Worm (Caenorhabditis elegans) whole organism, L2 larva: ENCODE data around the gene fic-1.

Source experiments
- C34F6.9 ChIP-seq: fragments of 150-350 bp; optimal IDR thresholded peaks from 2 replicates; lab custom pipeline; 2014; ENCODE audit warnings: missing biosample characterization, missing genetic modification characterization
- F13H6.1 ChIP-seq: sonication (generic microtip); optimal IDR thresholded peaks from 2 replicates; lab custom pipeline; 2016; ENCODE audit warnings: missing genetic modification characterization, missing compliant biosample characterization
- R02D3.7 ChIP-seq: fragments of 150-350 bp; optimal IDR thresholded peaks from 2 replicates; lab custom pipeline; 2014; ENCODE audit warnings: missing biosample characterization, missing genetic modification characterization
- ZK546.5 ChIP-seq: sonication (generic microtip); optimal IDR thresholded peaks from 2 replicates; lab custom pipeline; 2017; ENCODE audit warnings: missing biosample characterization, missing genetic modification characterization
- alr-1 ChIP-seq: fragments of 150-350 bp; optimal IDR thresholded peaks from 2 replicates; lab custom pipeline; 2014; ENCODE audit warnings: missing biosample characterization, missing genetic modification characterization
- aly-2 ChIP-seq: fragments of 150-350 bp; optimal IDR thresholded peaks from 2 replicates; lab custom pipeline; 2014; ENCODE audit warnings: missing biosample characterization, missing genetic modification characterization
- ama-1 ChIP-seq: fragments of 150-350 bp; optimal IDR thresholded peaks from 2 replicates; lab custom pipeline; 2018; ENCODE audit warnings: inconsistent platforms
- blmp-1 ChIP-seq: sonication (generic microtip); optimal IDR thresholded peaks from 2 replicates; lab custom pipeline; 2017; ENCODE audit warnings: missing genetic modification characterization, mild to moderate bottlenecking, missing compliant biosample characterization, antibody characterized with exemption, moderate library complexity; ENCODE audit not compliant: insufficient read depth
- ceh-16 ChIP-seq: fragments of 150-350 bp; optimal IDR thresholded peaks from 2 replicates; lab custom pipeline; 2014; ENCODE audit warnings: missing biosample characterization, missing genetic modification characterization
- crh-2 ChIP-seq: sonication (generic microtip); optimal IDR thresholded peaks from 2 replicates; lab custom pipeline; 2017; ENCODE audit warnings: missing biosample characterization, missing genetic modification characterization
- dmd-4 ChIP-seq: sonication (generic microtip); optimal IDR thresholded peaks from 2 replicates; lab custom pipeline; 2017; ENCODE audit warnings: missing biosample characterization, missing genetic modification characterization
- egl-27 ChIP-seq: sonication (generic microtip); optimal IDR thresholded peaks from 3 replicates; lab custom pipeline; 2017; ENCODE audit warnings: missing biosample characterization, missing genetic modification reagents, missing genetic modification characterization
- elt-3 ChIP-seq: sonication (generic microtip); optimal IDR thresholded peaks from 2 replicates; lab custom pipeline; 2017; ENCODE audit warnings: missing biosample characterization, missing genetic modification characterization
- fos-1 ChIP-seq: fragments of 150-350 bp; optimal IDR thresholded peaks from 2 replicates; lab custom pipeline; 2014; ENCODE audit warnings: missing biosample characterization, missing genetic modification characterization
- lin-13 ChIP-seq: fragments of 150-350 bp; optimal IDR thresholded peaks from 2 replicates; lab custom pipeline; 2014; ENCODE audit warnings: missing biosample characterization, missing genetic modification reagents, missing genetic modification characterization
- lin-39 ChIP-seq: fragments of 150-350 bp; optimal IDR thresholded peaks from 2 replicates; lab custom pipeline; 2014; ENCODE audit warnings: missing biosample characterization, missing genetic modification reagents, missing genetic modification characterization
- lsy-2 ChIP-seq, 2 experiments: fragments of 150-350 bp in 1 of 2; sonication (generic microtip) in 1 of 2; optimal IDR thresholded peaks; 2 replicates each; lab custom pipeline; 2014 to 2017; ENCODE audit warnings: missing biosample characterization in 2 of 2, missing genetic modification characterization in 2 of 2
- mab-5 ChIP-seq: fragments of 150-350 bp; optimal IDR thresholded peaks from 2 replicates; lab custom pipeline; 2014; ENCODE audit warnings: missing biosample characterization, missing genetic modification characterization
- mbf-1 ChIP-seq: sonication (generic microtip); optimal IDR thresholded peaks from 2 replicates; lab custom pipeline; 2017; ENCODE audit warnings: missing biosample characterization, missing genetic modification characterization
- mdl-1 ChIP-seq, 2 experiments: fragments of 150-350 bp in 1 of 2; sonication (generic microtip) in 1 of 2; optimal IDR thresholded peaks; 2 replicates each; lab custom pipeline; 2017; ENCODE audit warnings: missing biosample characterization in 2 of 2, missing genetic modification characterization in 2 of 2
- nhr-10 ChIP-seq: sonication (generic microtip); optimal IDR thresholded peaks from 2 replicates; lab custom pipeline; 2017; ENCODE audit warnings: missing biosample characterization, missing genetic modification characterization
- nhr-11 ChIP-seq: fragments of 150-350 bp; optimal IDR thresholded peaks from 2 replicates; lab custom pipeline; 2014; ENCODE audit warnings: missing biosample characterization, missing genetic modification characterization
- nhr-12 ChIP-seq: fragments of 150-350 bp; optimal IDR thresholded peaks from 2 replicates; lab custom pipeline; 2014; ENCODE audit warnings: missing biosample characterization, missing genetic modification characterization
- nhr-129 ChIP-seq: fragments of 150-350 bp; optimal IDR thresholded peaks from 2 replicates; lab custom pipeline; 2014; ENCODE audit warnings: missing biosample characterization, missing genetic modification characterization
- nhr-21 ChIP-seq: fragments of 150-350 bp; optimal IDR thresholded peaks from 2 replicates; lab custom pipeline; 2014; ENCODE audit warnings: missing biosample characterization, missing genetic modification characterization
- nhr-23 ChIP-seq: fragments of 150-350 bp; optimal IDR thresholded peaks from 2 replicates; lab custom pipeline; 2014; ENCODE audit warnings: missing biosample characterization, missing genetic modification reagents, missing genetic modification characterization
- nhr-237 ChIP-seq: fragments of 150-350 bp; optimal IDR thresholded peaks from 2 replicates; lab custom pipeline; 2014; ENCODE audit warnings: missing biosample characterization, missing genetic modification characterization
- nhr-25 ChIP-seq: fragments of 150-350 bp; sonication (generic microtip); optimal IDR thresholded peaks from 3 replicates; lab custom pipeline; 2014; ENCODE audit warnings: missing biosample characterization, missing genetic modification characterization
- nhr-6 ChIP-seq: fragments of 150-350 bp; optimal IDR thresholded peaks from 2 replicates; lab custom pipeline; 2014; ENCODE audit warnings: missing biosample characterization, missing genetic modification characterization
- nhr-77 ChIP-seq: fragments of 150-350 bp; optimal IDR thresholded peaks from 2 replicates; lab custom pipeline; 2014; ENCODE audit warnings: missing biosample characterization, missing genetic modification characterization
- peb-1 ChIP-seq: fragments of 150-350 bp; optimal IDR thresholded peaks from 2 replicates; lab custom pipeline; 2014; ENCODE audit warnings: missing biosample characterization, missing genetic modification characterization
- sem-4 ChIP-seq: fragments of 150-350 bp; optimal IDR thresholded peaks from 2 replicates; lab custom pipeline; 2014; ENCODE audit warnings: missing biosample characterization, missing genetic modification reagents, missing genetic modification characterization
- skn-1 ChIP-seq: sonication (generic microtip); optimal IDR thresholded peaks from 2 replicates; lab custom pipeline; 2017; ENCODE audit warnings: missing biosample characterization, missing genetic modification characterization
- sma-3 ChIP-seq: sonication (generic microtip); optimal IDR thresholded peaks from 2 replicates; lab custom pipeline; 2016; ENCODE audit warnings: missing genetic modification reagents, missing genetic modification characterization, missing compliant biosample characterization
- sma-9 ChIP-seq, 2 experiments: fragments of 150-350 bp in 1 of 2; sonication (generic microtip) in 1 of 2; optimal IDR thresholded peaks; 2 replicates each; lab custom pipeline; 2014 to 2016; ENCODE audit warnings: missing genetic modification characterization in 2 of 2, mild to moderate bottlenecking in 1 of 2, missing biosample characterization in 1 of 2, missing compliant biosample characterization in 1 of 2, missing genetic modification reagents in 1 of 2, moderate library complexity in 1 of 2
- snpc-4 ChIP-seq: fragments of 150-350 bp; optimal IDR thresholded peaks from 2 replicates; lab custom pipeline; 2014; ENCODE audit warnings: missing biosample characterization, missing genetic modification characterization
- unc-39 ChIP-seq: fragments of 150-350 bp; optimal IDR thresholded peaks from 2 replicates; lab custom pipeline; 2014; ENCODE audit warnings: missing biosample characterization, missing genetic modification characterization
- unc-55 ChIP-seq: fragments of 150-350 bp; sonication (generic microtip); optimal IDR thresholded peaks from 3 replicates; lab custom pipeline; 2014; ENCODE audit warnings: missing biosample characterization, missing genetic modification reagents, missing genetic modification characterization
- unc-62 ChIP-seq: fragments of 150-350 bp; optimal IDR thresholded peaks from 2 replicates; lab custom pipeline; 2014; ENCODE audit warnings: missing biosample characterization, missing genetic modification reagents, missing genetic modification characterization
- zag-1 ChIP-seq: fragments of 150-350 bp; optimal IDR thresholded peaks from 2 replicates; lab custom pipeline; 2014; ENCODE audit warnings: missing biosample characterization, missing genetic modification characterization
- ztf-11 ChIP-seq: sonication (generic microtip); optimal IDR thresholded peaks from 2 replicates; lab custom pipeline; 2017; ENCODE audit warnings: missing biosample characterization, missing genetic modification characterization
- ztf-4 ChIP-seq: fragments of 150-350 bp; optimal IDR thresholded peaks from 2 replicates; lab custom pipeline; 2014; ENCODE audit warnings: missing biosample characterization, missing genetic modification characterization

Gene fic-1

DNA sequence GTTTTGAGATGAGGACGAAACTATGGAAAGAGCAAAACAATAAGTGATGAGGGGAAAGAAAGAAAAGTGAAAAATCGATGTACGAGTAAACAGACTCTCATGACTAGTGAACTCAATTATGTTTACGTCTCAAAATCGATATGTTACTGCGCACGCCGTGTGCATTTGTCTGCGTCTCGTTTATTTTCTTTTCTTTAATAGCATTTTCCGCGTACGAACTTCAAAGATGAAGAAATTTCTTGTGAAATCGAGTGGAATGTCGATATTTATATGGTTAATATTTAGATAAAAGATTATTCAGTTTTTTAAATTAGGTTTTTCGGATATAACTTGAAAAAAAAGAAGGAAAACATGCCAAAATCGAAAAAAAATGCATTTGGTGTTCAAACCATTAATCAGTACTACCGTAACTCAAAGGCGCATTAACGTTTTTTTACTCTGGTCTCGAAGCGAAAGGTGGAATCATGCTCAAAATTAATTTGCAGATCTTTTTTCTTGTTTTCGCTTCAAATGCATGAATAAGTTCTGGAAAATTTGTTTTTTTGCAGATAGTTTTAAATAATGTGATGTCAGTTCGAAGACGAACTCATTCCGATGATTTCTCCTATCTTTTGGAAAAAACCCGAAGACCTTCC is at the start of gene fic-1:
fic-1 (plus strand) TSS at position 549 of the 635 bp plus-strand sequence.
- TF ChIP-seq ztf-4 (peak; percentile 63), mbf-1 (tag; lab: Kevin White, UChicago) (no peak), C34F6.9 (peak; percentile 92), F13H6.1 (peak; percentile 44), sma-9 (GFP tag; optimal IDR thresholded peaks at IDR 0.05; lab: Kevin White, UChicago) (peak; percentile 84), sma-9 (tag; optimal IDR thresholded peaks at IDR 0.05; lab: Kevin White, UChicago) (no peak), ama-1 (lab: Kevin White, UChicago) (peak; percentile 24), nhr-129 (peak; percentile 81), nhr-77 (tag; lab: Kevin White, UChicago) (no peak), nhr-10 (no peak), nhr-237 (no peak), unc-39 (tag; lab: Kevin White, UChicago) (no peak), nhr-11 (tag; lab: Kevin White, UChicago) (no peak), zag-1 (peak; percentile 64), crh-2 (tag; lab: Kevin White, UChicago) (peak; percentile 90), sma-3 (GFP tag; lab: Kevin White, UChicago) (peak; percentile 22), blmp-1 (tag; lab: Kevin White, UChicago) (no peak), aly-2 (tag; lab: Kevin White, UChicago) (no peak), elt-3 (tag; lab: Kevin White, UChicago) (no peak), ZK546.5 (tag; lab: Kevin White, UChicago) (no peak), nhr-12 (tag; lab: Kevin White, UChicago) (no peak), skn-1 (peak; percentile 38), mdl-1 (tag; optimal IDR thresholded peaks at IDR 0.05; lab: Kevin White, UChicago) (peak; percentile 77 to 84), lsy-2 (tag; optimal IDR thresholded peaks at IDR 0.05; lab: Kevin White, UChicago) (peak; percentile 37 to 83), fos-1 (tag; lab: Kevin White, UChicago) (peak; percentile 19), nhr-21 (tag; lab: Kevin White, UChicago) (no peak), nhr-23 (no peak), alr-1 (tag; lab: Kevin White, UChicago) (no peak), nhr-25 (tag; lab: Kevin White, UChicago) (no peak), ztf-11 (tag; lab: Kevin White, UChicago) (no peak), R02D3.7 (tag; lab: Kevin White, UChicago) (no peak), unc-62 (GFP tag; lab: Kevin White, UChicago) (no peak), peb-1 (tag; lab: Kevin White, UChicago) (no peak), unc-55 (peak; percentile 94), snpc-4 (tag; lab: Kevin White, UChicago) (peak; percentile 36), sem-4 (tag; lab: Kevin White, UChicago) (peak; percentile 33), nhr-6 (peak; percentile 56), egl-27 (tag; lab: Kevin White, UChicago) (no peak), lin-13 (GFP tag; lab: Kevin White, UChicago) (peak; percentile 74), lin-39 (tag; lab: Kevin White, UChicago) (no peak), mab-5 (tag; lab: Kevin White, UChicago) (peak; percentile 51), ceh-16 (tag; lab: Kevin White, UChicago) (no peak)

DNA sequence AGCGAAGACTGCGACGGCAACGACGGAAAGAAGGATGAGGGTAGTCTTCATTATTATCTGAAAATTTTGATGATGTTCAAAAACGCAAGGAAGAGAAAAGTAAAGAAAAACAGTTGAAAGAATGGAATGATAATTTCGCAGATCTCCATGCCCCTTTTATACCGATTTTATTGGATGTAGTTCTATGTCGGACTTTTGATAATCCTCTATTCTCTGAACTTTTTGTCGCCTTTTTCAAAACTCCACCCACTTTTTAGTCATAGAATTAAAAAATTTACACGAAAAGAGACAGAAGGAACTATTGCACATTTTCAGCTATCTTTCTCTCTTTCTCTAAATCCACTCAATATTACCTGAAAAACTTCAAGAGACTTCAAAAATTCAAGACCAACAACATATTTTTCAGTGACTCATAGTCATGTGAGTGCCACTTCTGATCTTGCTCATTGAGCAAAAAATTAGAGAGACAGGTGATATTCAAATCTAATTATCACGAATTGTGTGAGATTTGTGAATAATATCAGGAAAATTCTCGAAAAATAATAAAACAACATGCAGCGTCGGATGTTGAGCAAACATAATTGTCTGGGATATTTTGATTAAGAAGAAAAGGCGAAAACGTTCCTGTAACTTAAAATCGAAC is 47.3 kb upstream of the fic-1 start, which contains the start of gene F13E9.15:
F13E9.15 (minus strand) TSS at position 51 of the 643 bp plus-strand sequence.
- TF ChIP-seq fos-1 (tag; lab: Kevin White, UChicago) = no peak
- TF ChIP-seq F13H6.1 = no peak
- TF ChIP-seq unc-62 (GFP tag; lab: Kevin White, UChicago) = no peak
- no peak for TF ChIP-seq C34F6.9
- no peak for TF ChIP-seq R02D3.7 (tag; lab: Kevin White, UChicago)
- TF ChIP-seq unc-39 (tag; lab: Kevin White, UChicago) = no peak
- TF ChIP-seq nhr-77 (tag; lab: Kevin White, UChicago) = no peak
- no peak for TF ChIP-seq mab-5 (tag; lab: Kevin White, UChicago)
- TF ChIP-seq nhr-12 (tag; lab: Kevin White, UChicago) = no peak
- no peak for TF ChIP-seq dmd-4
- no peak for TF ChIP-seq mbf-1 (tag; lab: Kevin White, UChicago)
- no peak for TF ChIP-seq ztf-4
